Worm (Caenorhabditis elegans) whole organism, L3 larva: ENCODE measurements around the gene grl-13.

Experiments used
- R02D3.7 ChIP-seq: fragments of 150-350 bp; optimal IDR thresholded peaks from 2 replicates; lab custom pipeline; 2014; ENCODE audit warnings: missing biosample characterization, missing genetic modification characterization
- elt-2 ChIP-seq: sonication (generic microtip); optimal IDR thresholded peaks from 2 replicates; lab custom pipeline; 2016; ENCODE audit warnings: missing genetic modification reagents, mild to moderate bottlenecking, missing genetic modification characterization, missing compliant biosample characterization
- jun-1 ChIP-seq: fragments of 150-350 bp; optimal IDR thresholded peaks from 2 replicates; lab custom pipeline; 2014; ENCODE audit warnings: missing biosample characterization, missing genetic modification reagents, missing genetic modification characterization
- skn-1 ChIP-seq: fragments of 150-350 bp; optimal IDR thresholded peaks from 2 replicates; lab custom pipeline; 2014; ENCODE audit warnings: missing biosample characterization, missing genetic modification characterization

- TF ChIP-seq jun-1 (tag; lab: Kevin White, UChicago) (no peak), skn-1 (tag; lab: Kevin White, UChicago) (no peak), elt-2 (no peak), R02D3.7 (tag; lab: Kevin White, UChicago) (no peak)
Measured at ce11 chrV:4356047-4356612, 8.3 kb downstream of the grl-13 start.
